Worm (Caenorhabditis elegans): ENCODE measurements around the gene rpl-15.

DNA sequence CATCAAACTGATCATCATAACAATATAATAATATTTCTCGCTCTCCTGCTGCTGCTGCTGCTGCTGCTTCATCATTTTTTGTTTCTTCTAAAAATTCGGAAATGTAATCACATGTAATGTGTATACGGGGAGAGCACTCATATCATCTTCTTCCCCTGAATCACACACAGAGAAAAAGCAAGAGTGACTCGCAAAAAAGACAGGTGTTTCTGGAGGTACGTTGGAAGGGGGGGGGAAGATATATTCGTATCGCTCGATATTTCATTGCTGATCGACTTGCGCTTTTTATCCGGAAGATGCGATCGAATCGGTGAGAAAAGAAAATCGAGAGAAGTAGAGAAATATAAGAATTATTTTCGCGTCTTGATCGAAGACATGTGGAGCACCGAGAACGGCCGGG lies 46.7 kb downstream of the rpl-15 start:
- TF ChIP-seq pha-4 (tag; optimal IDR thresholded peaks at IDR 0.05) (no peak), elt-3 (tag; optimal IDR thresholded peaks at IDR 0.05) (no peak), unc-39 (tag; optimal IDR thresholded peaks at IDR 0.05) (no peak), nhr-237 (tag; optimal IDR thresholded peaks at IDR 0.05) (no peak), blmp-1 (tag; optimal IDR thresholded peaks at IDR 0.05) (no peak), nhr-12 (tag; optimal IDR thresholded peaks at IDR 0.05) (no peak), nhr-76 (tag; optimal IDR thresholded peaks at IDR 0.05) (no peak), snpc-4 (tag; optimal IDR thresholded peaks at IDR 0.05) (no peak), tbx-8 (GFP tag; optimal IDR thresholded peaks at IDR 0.05) (no peak), sptf-1 (tag; optimal IDR thresholded peaks at IDR 0.05) (no peak), ham-2 (GFP tag; optimal IDR thresholded peaks at IDR 0.05) (no peak), ztf-11 (tag; optimal IDR thresholded peaks at IDR 0.05) (no peak)

All from whole organism, mixed stage, embryonic.